Worm (Caenorhabditis elegans) whole organism, late embryonic: Measurements from ENCODE around the gene K07F5.6.

Experiments
- C08G9.2 ChIP-seq: sonication (generic microtip); optimal IDR thresholded peaks from 2 replicates; lab custom pipeline; 2016; ENCODE audit warnings: mild to moderate bottlenecking, missing genetic modification characterization, moderate library complexity, missing compliant biosample characterization
- C38D4.7 ChIP-seq: fragments of 200-800 bp; sonication (Bioruptor generic); optimal IDR thresholded peaks from 2 replicates; lab custom pipeline; 2018; ENCODE audit warnings: mild to moderate bottlenecking, missing genetic modification characterization, moderate library complexity, missing compliant biosample characterization
- F13H6.1 ChIP-seq: sonication (generic microtip); optimal IDR thresholded peaks from 2 replicates; lab custom pipeline; 2016; ENCODE audit warnings: missing genetic modification characterization, missing compliant biosample characterization
- K02D7.2 ChIP-seq: sonication (generic microtip); optimal IDR thresholded peaks from 2 replicates; lab custom pipeline; 2017; ENCODE audit warnings: mild to moderate bottlenecking, missing genetic modification characterization, missing compliant biosample characterization
- T23F11.4 ChIP-seq: fragments of 200-800 bp; sonication (Bioruptor generic); optimal IDR thresholded peaks from 2 replicates; lab custom pipeline; 2018; ENCODE audit warnings: mild to moderate bottlenecking, missing genetic modification characterization, missing compliant biosample characterization
- ceh-19 ChIP-seq: fragments of 200-800 bp; sonication (Bioruptor generic); optimal IDR thresholded peaks from 2 replicates; lab custom pipeline; 2018; ENCODE audit warnings: mild to moderate bottlenecking, missing genetic modification characterization, missing compliant biosample characterization
- ceh-22 ChIP-seq: sonication (generic microtip); optimal IDR thresholded peaks from 2 replicates; lab custom pipeline; 2017; ENCODE audit warnings: missing biosample characterization, missing genetic modification characterization
- ceh-24 ChIP-seq: sonication (generic microtip); optimal IDR thresholded peaks from 2 replicates; lab custom pipeline; 2016; ENCODE audit warnings: mild to moderate bottlenecking, missing genetic modification characterization, missing compliant biosample characterization
- ceh-30 ChIP-seq: fragments of 150-350 bp; optimal IDR thresholded peaks from 2 replicates; lab custom pipeline; 2014; ENCODE audit warnings: missing biosample characterization, missing genetic modification characterization
- ceh-31 ChIP-seq: sonication (generic microtip); optimal IDR thresholded peaks from 2 replicates; lab custom pipeline; 2016; ENCODE audit warnings: missing genetic modification characterization, missing compliant biosample characterization
- ceh-34 ChIP-seq: sonication (generic microtip); optimal IDR thresholded peaks from 2 replicates; lab custom pipeline; 2016; ENCODE audit warnings: mild to moderate bottlenecking, missing genetic modification characterization, missing compliant biosample characterization
- ceh-45 ChIP-seq: fragments of 200-800 bp; sonication (Bioruptor generic); IDR thresholded peaks from 2 replicates; pipeline ENCODE4 v1.3.6; 2022; ENCODE audit warnings: missing genetic modification reagents, missing genetic modification characterization, missing compliant biosample characterization
- ceh-48 ChIP-seq: sonication (generic microtip); optimal IDR thresholded peaks from 2 replicates; lab custom pipeline; 2016; ENCODE audit warnings: missing genetic modification characterization, inconsistent platforms, missing compliant biosample characterization
- che-1 ChIP-seq: sonication (generic microtip); optimal IDR thresholded peaks from 2 replicates; lab custom pipeline; 2016; ENCODE audit warnings: mild to moderate bottlenecking, missing genetic modification characterization, missing compliant biosample characterization
- dmd-4 ChIP-seq: sonication (generic microtip); optimal IDR thresholded peaks from 2 replicates; lab custom pipeline; 2016; ENCODE audit warnings: borderline replicate concordance, missing genetic modification characterization, missing compliant biosample characterization
- dve-1 ChIP-seq: sonication (generic microtip); optimal IDR thresholded peaks from 2 replicates; lab custom pipeline; 2017; ENCODE audit warnings: antibody characterized with exemption, mild to moderate bottlenecking, missing genetic modification characterization, missing compliant biosample characterization
- elt-4 ChIP-seq: sonication (generic microtip); optimal IDR thresholded peaks from 2 replicates; lab custom pipeline; 2016; ENCODE audit warnings: missing genetic modification characterization, missing compliant biosample characterization
- eyg-1 ChIP-seq: sonication (generic microtip); optimal IDR thresholded peaks from 2 replicates; lab custom pipeline; 2016; ENCODE audit warnings: missing genotype, missing genetic modification characterization, missing compliant biosample characterization
- hlh-13 ChIP-seq: fragments of 200-800 bp; sonication (Bioruptor generic); optimal IDR thresholded peaks from 2 replicates; lab custom pipeline; 2018; ENCODE audit warnings: mild to moderate bottlenecking, missing genetic modification characterization, missing compliant biosample characterization
- hlh-15 ChIP-seq: sonication (generic microtip); optimal IDR thresholded peaks from 2 replicates; lab custom pipeline; 2016; ENCODE audit warnings: missing genetic modification characterization, missing compliant biosample characterization
- hlh-30 ChIP-seq: sonication (generic microtip); optimal IDR thresholded peaks from 2 replicates; lab custom pipeline; 2017; ENCODE audit warnings: antibody characterized with exemption, missing genetic modification characterization, missing compliant biosample characterization; ENCODE audit not compliant: insufficient read depth
- lim-6 ChIP-seq: sonication (generic microtip); optimal IDR thresholded peaks from 2 replicates; lab custom pipeline; 2016; ENCODE audit warnings: missing genetic modification characterization, missing compliant biosample characterization
- lin-11 ChIP-seq: fragments of 200-800 bp; sonication (Bioruptor generic); optimal IDR thresholded peaks from 2 replicates; lab custom pipeline; 2018; ENCODE audit warnings: mild to moderate bottlenecking, missing genetic modification characterization, missing compliant biosample characterization
- mec-3 ChIP-seq: sonication (generic microtip); optimal IDR thresholded peaks from 2 replicates; lab custom pipeline; 2016; ENCODE audit warnings: borderline replicate concordance, missing genetic modification characterization, missing compliant biosample characterization
- nfya-1 ChIP-seq: sonication (generic microtip); optimal IDR thresholded peaks from 2 replicates; lab custom pipeline; 2017; ENCODE audit warnings: missing genetic modification characterization, mild to moderate bottlenecking, missing compliant biosample characterization, antibody characterized with exemption, moderate library complexity
- nhr-232 ChIP-seq: sonication (generic microtip); optimal IDR thresholded peaks from 2 replicates; lab custom pipeline; 2016; ENCODE audit warnings: missing genetic modification characterization, missing compliant biosample characterization
- npax-4 ChIP-seq: sonication (generic microtip); optimal IDR thresholded peaks from 2 replicates; lab custom pipeline; 2016; ENCODE audit warnings: missing genetic modification characterization, missing compliant biosample characterization
- odd-2 ChIP-seq: sonication (generic microtip); optimal IDR thresholded peaks from 2 replicates; lab custom pipeline; 2017; ENCODE audit warnings: antibody characterized with exemption, mild to moderate bottlenecking, missing genetic modification characterization, missing compliant biosample characterization
- pag-3 ChIP-seq: sonication (generic microtip); optimal IDR thresholded peaks from 2 replicates; lab custom pipeline; 2016; ENCODE audit warnings: missing compliant biosample characterization, missing genetic modification characterization, borderline replicate concordance
- pat-9 ChIP-seq: fragments of 200-800 bp; sonication (Bioruptor generic); optimal IDR thresholded peaks from 2 replicates; lab custom pipeline; 2018; ENCODE audit warnings: mild to moderate bottlenecking, missing genetic modification characterization, moderate library complexity, missing compliant biosample characterization
- pha-4 ChIP-seq: fragments of 150-350 bp; optimal IDR thresholded peaks from 2 replicates; lab custom pipeline; 2018; ENCODE audit warnings: missing biosample characterization, missing genetic modification reagents, missing genetic modification characterization
- pqm-1 ChIP-seq: sonication (generic microtip); optimal IDR thresholded peaks from 2 replicates; lab custom pipeline; 2016; ENCODE audit warnings: missing genetic modification characterization, missing compliant biosample characterization
- ref-2 ChIP-seq: sonication (generic microtip); optimal IDR thresholded peaks from 2 replicates; lab custom pipeline; 2016; ENCODE audit warnings: missing genetic modification characterization, missing compliant biosample characterization
- sox-2 ChIP-seq: fragments of 200-800 bp; sonication (Bioruptor generic); IDR thresholded peaks from 2 replicates; pipeline ENCODE4 v1.3.6; 2022; ENCODE audit warnings: missing genetic modification reagents, missing genetic modification characterization, missing compliant biosample characterization
- tbx-7 ChIP-seq: sonication (generic microtip); optimal IDR thresholded peaks from 2 replicates; lab custom pipeline; 2016; ENCODE audit warnings: missing genotype, missing genetic modification characterization, missing compliant biosample characterization
- ttx-3 ChIP-seq: sonication (generic microtip); optimal IDR thresholded peaks from 2 replicates; lab custom pipeline; 2016; ENCODE audit warnings: missing genetic modification reagents, missing genetic modification characterization, missing compliant biosample characterization
- unc-3 ChIP-seq, 2 experiments: fragments of 200-800 bp in 1 of 2; sonication (Bioruptor generic) in 1 of 2; sonication (generic microtip) in 1 of 2; conservative IDR thresholded peaks in 1 of 2; optimal IDR thresholded peaks in 1 of 2; 2 replicates each; pipeline versions ENCODE4 v1.3.6 to Lab custom; 2016 to 2022; ENCODE audit warnings: missing compliant biosample characterization in 2 of 2, missing genetic modification characterization in 2 of 2, missing genetic modification reagents in 1 of 2
- unc-42 ChIP-seq: sonication (generic microtip); optimal IDR thresholded peaks from 2 replicates; lab custom pipeline; 2016; ENCODE audit warnings: missing genotype, missing genetic modification characterization, missing compliant biosample characterization
- unc-55 ChIP-seq: sonication (generic microtip); optimal IDR thresholded peaks from 2 replicates; lab custom pipeline; 2017; ENCODE audit warnings: missing biosample characterization, missing genetic modification reagents, missing genetic modification characterization

The K07F5.6 gene

DNA sequence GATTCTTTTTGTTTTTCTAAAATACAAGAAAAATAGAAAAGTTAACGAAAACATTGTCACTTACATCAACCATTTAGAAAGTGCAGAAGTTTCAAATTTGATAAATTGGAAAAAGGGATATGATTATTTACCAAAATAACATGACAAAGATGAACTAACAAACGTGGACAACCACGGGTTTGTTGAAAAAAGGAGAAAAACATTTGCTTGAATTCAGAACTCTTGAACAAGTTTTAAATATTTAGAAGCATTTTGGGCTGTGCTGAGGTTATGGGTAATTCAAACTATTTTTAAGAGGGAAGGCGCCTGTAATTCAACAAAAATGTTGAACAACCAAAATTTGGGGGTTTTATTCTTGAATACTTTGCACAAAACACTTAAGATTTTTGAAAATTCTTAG is 43.4 kb upstream of the K07F5.6 start, which contains the start of gene ttbk-3:
Gene ttbk-3, minus strand, starts transcription at position 101 of the 400 bp plus-strand sequence.
- TF ChIP-seq sox-2 (GFP tag; lab: Robert Waterston, UW) (no peak), ref-2 (tag; lab: Kevin White, UChicago) (no peak), T23F11.4 (GFP tag; lab: Kevin White, UChicago) (no peak), C38D4.7 (GFP tag; lab: Kevin White, UChicago) (no peak)
- TF ChIP-seq, all 69 proteins: peak for 0

DNA sequence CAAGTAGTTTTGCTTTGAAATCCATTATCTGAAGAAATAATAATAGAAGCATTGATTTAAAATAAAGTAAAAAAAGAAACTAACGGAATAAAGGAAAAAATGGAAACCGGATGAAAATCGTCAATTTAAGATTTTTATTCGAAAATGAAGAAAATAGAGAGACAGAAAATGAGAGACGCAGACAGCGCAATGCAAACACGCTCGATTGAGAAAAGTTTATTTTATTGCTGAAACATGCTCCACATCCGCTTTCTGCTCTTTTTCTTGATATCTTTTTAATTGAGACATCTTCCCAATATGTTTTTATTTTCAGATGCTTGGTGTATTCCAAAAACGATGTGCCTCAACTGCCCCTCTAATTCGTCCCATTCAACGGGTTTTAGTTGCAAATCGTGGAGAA is 37.8 kb upstream of the K07F5.6 start, which contains the start of the genes prp-18 and mccc-1:
Gene prp-18, minus strand, starts transcription at position 127 of the 400 bp plus-strand sequence.
Gene mccc-1, plus strand, starts transcription at position 314 of the 400 bp plus-strand sequence.
- TF ChIP-seq C08G9.2 (tag; lab: Kevin White, UChicago), result no peak
- TF ChIP-seq nhr-232, result no peak
- no peak for TF ChIP-seq ttx-3
- TF ChIP-seq pat-9, result no peak
- peak; percentile 2 for TF ChIP-seq dve-1 (tag; lab: Kevin White, UChicago)
- no peak for TF ChIP-seq lin-11 (tag; lab: Kevin White, UChicago)
- TF ChIP-seq K02D7.2 (tag; lab: Kevin White, UChicago), result no peak
- peak; percentile 16 for TF ChIP-seq nfya-1
- TF ChIP-seq ceh-30, result no peak
- no peak for TF ChIP-seq ceh-48 (tag; lab: Kevin White, UChicago)
- TF ChIP-seq unc-55, result peak; percentile 28
- no peak for TF ChIP-seq tbx-7
- no peak for TF ChIP-seq pqm-1
- TF ChIP-seq ceh-34 (tag; lab: Kevin White, UChicago), result no peak
- TF ChIP-seq hlh-30 (tag; lab: Kevin White, UChicago), result no peak
- no peak for TF ChIP-seq eyg-1 (tag; lab: Kevin White, UChicago)
- no peak for TF ChIP-seq C38D4.7 (GFP tag; lab: Kevin White, UChicago)
- peak; percentile 86 for TF ChIP-seq unc-42 (tag; lab: Kevin White, UChicago)
- TF ChIP-seq ceh-31 (tag; lab: Kevin White, UChicago), result peak; percentile 44
- TF ChIP-seq pag-3 (tag; lab: Kevin White, UChicago), result no peak
- no peak for TF ChIP-seq T23F11.4 (GFP tag; lab: Kevin White, UChicago)
- TF ChIP-seq hlh-15 (tag; lab: Kevin White, UChicago), result no peak
- TF ChIP-seq unc-3 (GFP tag; conservative IDR thresholded peaks at IDR 0.05; lab: Robert Waterston, UW), result no peak
- TF ChIP-seq unc-3 (tag; optimal IDR thresholded peaks at IDR 0.05; lab: Kevin White, UChicago), result no peak
- TF ChIP-seq npax-4, result no peak

DNA sequence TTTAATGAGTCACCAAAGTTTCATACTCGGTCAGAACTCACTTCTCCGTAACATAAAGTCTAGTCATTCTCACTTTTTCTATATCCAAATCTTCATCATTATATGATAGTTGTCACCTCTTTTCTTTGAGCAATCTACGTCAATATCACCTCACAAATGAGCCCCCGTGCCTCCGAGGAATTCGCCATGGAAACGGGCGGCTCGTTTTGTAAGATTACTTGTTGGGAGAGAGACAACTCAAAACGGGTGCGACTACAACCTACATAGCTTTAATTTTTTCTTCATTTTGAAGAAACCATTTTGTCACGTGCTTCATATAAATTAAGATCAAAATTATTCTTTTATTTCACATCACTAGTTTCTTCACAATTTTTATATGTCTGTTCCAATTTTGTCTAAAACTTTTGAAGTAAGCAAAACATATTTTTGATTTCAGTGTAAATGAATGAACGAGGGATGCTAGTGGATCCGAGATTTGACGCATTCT is 32.5 kb upstream of the K07F5.6 start, which contains the start of gene nhr-4:
Gene nhr-4, plus strand, starts transcription at position 437 of the 487 bp plus-strand sequence.
- TF ChIP-seq odd-2 (tag; lab: Kevin White, UChicago) (no peak), pag-3 (tag; lab: Kevin White, UChicago) (no peak), pat-9 (no peak), dmd-4 (tag; lab: Kevin White, UChicago) (no peak), F13H6.1 (tag; lab: Kevin White, UChicago) (no peak), ceh-30 (no peak), ceh-48 (tag; lab: Kevin White, UChicago) (no peak), dve-1 (tag; lab: Kevin White, UChicago) (no peak), pha-4 (tag; lab: Kevin White, UChicago) (no peak), ceh-22 (no peak), pqm-1 (no peak)
- TF ChIP-seq, all 69 proteins: peak for 0

DNA sequence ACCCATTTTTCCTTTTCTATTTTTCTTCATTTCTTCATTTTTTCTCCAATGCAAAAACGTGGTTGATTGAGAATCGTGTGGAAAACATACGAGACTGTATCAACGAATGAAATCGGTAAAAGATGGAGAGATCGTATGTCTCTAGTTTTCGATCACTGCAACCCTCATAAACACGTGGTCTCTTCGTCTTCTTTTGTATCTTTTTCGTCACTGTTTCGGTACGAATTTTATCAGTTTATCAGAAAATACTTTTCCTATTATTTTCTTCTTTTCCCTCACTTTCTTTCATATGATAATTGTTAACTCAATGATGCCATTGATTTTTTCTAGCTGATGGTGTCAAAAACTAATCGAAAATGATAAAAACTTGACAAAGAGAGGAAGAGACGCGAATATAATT is 29.2 kb upstream of the K07F5.6 start:
- no peak for TF ChIP-seq ceh-31 (tag; lab: Kevin White, UChicago)
- no peak for TF ChIP-seq hlh-13 (GFP tag; lab: Kevin White, UChicago)
- TF ChIP-seq ceh-22, result no peak
- no peak for TF ChIP-seq mec-3 (tag; lab: Kevin White, UChicago)
- TF ChIP-seq pqm-1, result no peak
- no peak for TF ChIP-seq unc-3 (GFP tag; conservative IDR thresholded peaks at IDR 0.05; lab: Robert Waterston, UW)
- no peak for TF ChIP-seq unc-3 (tag; optimal IDR thresholded peaks at IDR 0.05; lab: Kevin White, UChicago)
- no peak for TF ChIP-seq elt-4
- no peak for TF ChIP-seq ceh-34 (tag; lab: Kevin White, UChicago)
- no peak for TF ChIP-seq ceh-45 (GFP tag; lab: Robert Waterston, UW)
- TF ChIP-seq npax-4, result no peak
- no peak for TF ChIP-seq hlh-30 (tag; lab: Kevin White, UChicago)
- no peak for TF ChIP-seq C08G9.2 (tag; lab: Kevin White, UChicago)
- TF ChIP-seq ceh-19, result no peak
- no peak for TF ChIP-seq che-1 (tag; lab: Kevin White, UChicago)
- no peak for TF ChIP-seq ref-2 (tag; lab: Kevin White, UChicago)
- no peak for TF ChIP-seq lim-6
- TF ChIP-seq ceh-24 (tag; lab: Kevin White, UChicago), result no peak
- no peak for TF ChIP-seq dve-1 (tag; lab: Kevin White, UChicago)
- TF ChIP-seq, all 69 proteins: peak for 0
